Comparison of ENCODE assay signal across 2 worm cellular contexts in genomic region chrIII:6105897-6106296, ce11.
A peak's percentile ranks its signal among the peaks of the same experiment; 100 is the strongest.
TF ChIP-seq lines count a peak whose summit lies in the region.

No protein-coding gene starts in this region.

TF ChIP-seq in whole organism, L1 larva, 84 proteins besides CTCF, POLR2A, EP300 and RAD21:
- TF ChIP-seq elt-3 (tag; optimal IDR thresholded peaks at IDR 0.05; lab: Kevin White, UChicago) (no peak), jun-1 (tag; optimal IDR thresholded peaks at IDR 0.05; lab: Kevin White, UChicago) (no peak), lin-15B (tag; optimal IDR thresholded peaks at IDR 0.05; lab: Kevin White, UChicago) (no peak), aly-2 (tag; optimal IDR thresholded peaks at IDR 0.05; lab: Kevin White, UChicago) (no peak), blmp-1 (tag; optimal IDR thresholded peaks at IDR 0.05; lab: Kevin White, UChicago) (peak; percentile 62), efl-1 (optimal IDR thresholded peaks at IDR 0.05; lab: Kevin White, UChicago) (no peak), efl-1 (GFP tag; optimal IDR thresholded peaks at IDR 0.05 in 1 of 2; lab: Kevin White, UChicago) (peak in 1 of 2 experiments; percentile 62), ces-1 (GFP tag; optimal IDR thresholded peaks at IDR 0.05; lab: Kevin White, UChicago) (no peak), ama-1 (optimal IDR thresholded peaks at IDR 0.05; lab: Kevin White, UChicago) (no peak), egl-13 (tag; optimal IDR thresholded peaks at IDR 0.05; lab: Kevin White, UChicago) (no peak), ceh-63 (GFP tag; optimal IDR thresholded peaks at IDR 0.05; lab: Kevin White, UChicago) (no peak), lsy-2 (tag; optimal IDR thresholded peaks at IDR 0.05; lab: Kevin White, UChicago) (no peak), zip-4 (GFP tag; optimal IDR thresholded peaks at IDR 0.05; lab: Kevin White, UChicago) (no peak), lir-3 (tag; optimal IDR thresholded peaks at IDR 0.05; lab: Kevin White, UChicago; ENCODE audit: poor library complexity) (no peak), nhr-85 (tag; lab: Kevin White, UChicago) (no peak), alr-1 (tag; optimal IDR thresholded peaks at IDR 0.05; lab: Kevin White, UChicago; ENCODE audit: borderline replicate concordance) (no peak), isw-1 (GFP tag; IDR thresholded peaks at IDR 0.05; lab: Robert Waterston, UW) (no peak), ceh-8 (GFP tag; optimal IDR thresholded peaks at IDR 0.05; lab: Kevin White, UChicago) (no peak)

TF ChIP-seq in whole organism, L3 larva, 47 proteins besides CTCF, POLR2A, EP300 and RAD21:
- TF ChIP-seq egl-5 (tag; optimal IDR thresholded peaks at IDR 0.05; lab: Kevin White, UChicago) (peak; percentile 31), nhr-76 (tag; optimal IDR thresholded peaks at IDR 0.05; lab: Kevin White, UChicago) (no peak)
